Fruit fly (Drosophila melanogaster): ENCODE measurements around the gene CG32772.

CG32772 gene

DNA sequence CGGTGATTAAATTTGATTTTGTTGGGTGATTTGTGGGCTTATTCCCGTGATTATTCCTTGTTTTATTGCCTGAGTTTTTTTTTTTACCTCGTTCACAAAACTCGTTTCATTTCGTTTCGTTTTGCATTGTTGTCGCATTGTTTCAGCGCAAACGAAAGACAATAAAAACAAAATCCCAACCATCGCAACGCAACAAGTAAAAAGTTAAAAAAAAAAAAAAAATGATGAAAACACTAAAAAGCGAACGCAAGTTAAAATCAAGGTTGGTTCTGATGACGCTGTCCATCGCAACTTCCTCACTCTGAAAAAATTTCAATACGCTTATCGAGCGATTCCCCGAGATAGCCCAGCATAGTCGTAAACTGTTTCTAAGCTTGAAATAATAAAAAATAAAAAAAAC is 32.6 kb downstream of the CG32772 start:
- no peak for TF ChIP-seq Rel (GFP tag; optimal IDR thresholded peaks at IDR 0.05)
- no peak for TF ChIP-seq Rel (tag; optimal IDR thresholded peaks at IDR 0.05)
- no peak for TF ChIP-seq ey (GFP tag; optimal IDR thresholded peaks at IDR 0.05)
- TF ChIP-seq Sp1 (GFP tag; optimal IDR thresholded peaks at IDR 0.05): no peak
- no peak for TF ChIP-seq Dif (GFP tag; optimal IDR thresholded peaks at IDR 0.05; ENCODE audit: partially characterized antibody)
- TF ChIP-seq woc (GFP tag; optimal IDR thresholded peaks at IDR 0.05): no peak
- TF ChIP-seq OdsH (GFP tag; optimal IDR thresholded peaks at IDR 0.05): no peak
- TF ChIP-seq Abd-B (GFP tag; optimal IDR thresholded peaks at IDR 0.05): no peak
- no peak for TF ChIP-seq Vsx2 (GFP tag; optimal IDR thresholded peaks at IDR 0.05; ENCODE audit: partially characterized antibody)
- no peak for TF ChIP-seq foxo (GFP tag; optimal IDR thresholded peaks at IDR 0.05)
- TF ChIP-seq pan (optimal IDR thresholded peaks at IDR 0.05): no peak
- TF ChIP-seq dmrt93B (GFP tag; optimal IDR thresholded peaks at IDR 0.05): no peak
- no peak for TF ChIP-seq psq (GFP tag; optimal IDR thresholded peaks at IDR 0.05)
- TF ChIP-seq fru (GFP tag; optimal IDR thresholded peaks at IDR 0.05): no peak
- no peak for TF ChIP-seq rgr (GFP tag; optimal IDR thresholded peaks at IDR 0.05)
- no peak for TF ChIP-seq HLH106 (tag; optimal IDR thresholded peaks at IDR 0.05)
- TF ChIP-seq jim (GFP tag; optimal IDR thresholded peaks at IDR 0.05): no peak
- TF ChIP-seq Myc (optimal IDR thresholded peaks at IDR 0.05): no peak

DNA sequence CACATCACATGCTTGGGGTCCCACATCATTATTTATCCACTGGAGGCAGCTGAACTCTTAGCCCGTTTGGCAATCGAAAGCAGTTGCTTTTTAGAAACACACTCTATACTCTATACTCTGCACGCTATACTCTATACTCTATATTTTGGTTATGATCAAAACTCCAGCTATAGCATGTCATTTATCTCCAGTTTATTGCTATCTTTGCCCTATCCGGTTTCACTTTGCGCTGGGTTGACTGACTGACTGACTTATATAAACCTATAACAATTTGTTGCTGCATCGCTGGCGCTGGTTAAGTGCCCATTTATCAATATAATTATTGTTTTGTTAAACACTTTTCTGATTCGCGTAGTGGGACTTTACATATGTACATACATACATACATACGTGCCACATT is 34.6 kb downstream of the CG32772 start:
- TF ChIP-seq rgr (GFP tag; optimal IDR thresholded peaks at IDR 0.05) (no peak), br (GFP tag; optimal IDR thresholded peaks at IDR 0.05) (no peak), dsf (GFP tag; optimal IDR thresholded peaks at IDR 0.05; ENCODE audit: borderline replicate concordance) (no peak), GATAd (GFP tag; optimal IDR thresholded peaks at IDR 0.05) (no peak), Hr83 (GFP tag; optimal IDR thresholded peaks at IDR 0.05; ENCODE audit: poor library complexity, severe bottlenecking) (no peak), CG32264 (GFP tag; optimal IDR thresholded peaks at IDR 0.05) (no peak), jim (GFP tag; optimal IDR thresholded peaks at IDR 0.05) (no peak), HLH106 (tag; optimal IDR thresholded peaks at IDR 0.05) (no peak), Dif (GFP tag; optimal IDR thresholded peaks at IDR 0.05; ENCODE audit: partially characterized antibody) (no peak), psq (GFP tag; optimal IDR thresholded peaks at IDR 0.05) (no peak), pan (optimal IDR thresholded peaks at IDR 0.05) (no peak), ey (GFP tag; optimal IDR thresholded peaks at IDR 0.05) (no peak), Vsx2 (GFP tag; optimal IDR thresholded peaks at IDR 0.05; ENCODE audit: partially characterized antibody) (no peak), usp (GFP tag; optimal IDR thresholded peaks at IDR 0.05) (no peak), Sp1 (GFP tag; optimal IDR thresholded peaks at IDR 0.05) (no peak)

DNA sequence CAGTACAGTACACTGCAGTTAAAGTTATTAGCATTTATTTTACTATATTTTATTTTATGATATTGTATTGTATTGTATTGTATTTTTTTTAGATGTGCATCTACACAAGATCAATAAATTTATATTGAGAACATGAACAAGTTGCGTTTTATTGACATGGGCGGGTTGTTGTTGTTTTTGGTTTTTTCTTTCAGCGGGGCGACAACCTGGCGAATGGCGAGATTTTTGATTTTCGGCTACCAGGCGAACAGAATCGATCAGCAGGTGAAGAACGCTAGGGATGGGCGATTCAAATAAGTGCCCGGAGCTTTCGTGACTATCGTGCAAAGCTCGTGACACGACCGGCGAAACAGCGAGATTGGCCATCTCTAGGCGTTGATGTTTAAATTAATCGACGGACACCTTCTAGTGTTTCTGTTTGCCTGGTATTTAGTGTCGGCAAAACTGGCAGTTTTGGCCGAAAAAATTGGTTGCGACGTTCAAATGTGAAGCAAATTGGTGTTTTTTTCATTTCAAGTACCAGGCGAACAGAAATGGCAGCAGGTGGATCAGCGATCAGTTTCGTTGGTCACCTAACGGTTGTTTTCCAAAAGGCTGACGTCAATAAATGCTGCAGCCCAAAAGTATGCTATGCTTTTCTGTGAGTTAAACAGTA is 47.0 kb downstream of the CG32772 start:
- TF ChIP-seq h (GFP tag; optimal IDR thresholded peaks at IDR 0.05) (peak; percentile 10), fru (GFP tag; optimal IDR thresholded peaks at IDR 0.05) (no peak), psq (GFP tag; optimal IDR thresholded peaks at IDR 0.05) (no peak), dsf (GFP tag; optimal IDR thresholded peaks at IDR 0.05; ENCODE audit: borderline replicate concordance) (no peak), Abd-B (GFP tag; optimal IDR thresholded peaks at IDR 0.05) (no peak), Myc (optimal IDR thresholded peaks at IDR 0.05) (peak; percentile 61), Dfd (GFP tag; optimal IDR thresholded peaks at IDR 0.05) (no peak), rgr (GFP tag; optimal IDR thresholded peaks at IDR 0.05) (peak; percentile 21), sv (GFP tag; optimal IDR thresholded peaks at IDR 0.05) (no peak), jim (GFP tag; optimal IDR thresholded peaks at IDR 0.05) (no peak), foxo (GFP tag; optimal IDR thresholded peaks at IDR 0.05) (peak in 1 of 2 experiments; percentile 5), Hnf4 (GFP tag; optimal IDR thresholded peaks at IDR 0.05) (no peak), CG32264 (GFP tag; optimal IDR thresholded peaks at IDR 0.05) (no peak), br (GFP tag; optimal IDR thresholded peaks at IDR 0.05) (no peak), brk (GFP tag; optimal IDR thresholded peaks at IDR 0.05) (no peak), pan (optimal IDR thresholded peaks at IDR 0.05) (no peak), Dif (GFP tag; optimal IDR thresholded peaks at IDR 0.05; ENCODE audit: partially characterized antibody) (peak; percentile 12), CrebA (GFP tag; optimal IDR thresholded peaks at IDR 0.05; ENCODE audit: borderline replicate concordance) (no peak), woc (GFP tag; optimal IDR thresholded peaks at IDR 0.05) (no peak), Hr78 (GFP tag; optimal IDR thresholded peaks at IDR 0.05) (no peak), OdsH (GFP tag; optimal IDR thresholded peaks at IDR 0.05) (no peak), ey (GFP tag; optimal IDR thresholded peaks at IDR 0.05) (no peak), Mio (GFP tag; optimal IDR thresholded peaks at IDR 0.05) (no peak), Vsx2 (GFP tag; optimal IDR thresholded peaks at IDR 0.05; ENCODE audit: partially characterized antibody) (no peak), Hr83 (GFP tag; optimal IDR thresholded peaks at IDR 0.05; ENCODE audit: poor library complexity, severe bottlenecking) (peak; percentile 7)

DNA sequence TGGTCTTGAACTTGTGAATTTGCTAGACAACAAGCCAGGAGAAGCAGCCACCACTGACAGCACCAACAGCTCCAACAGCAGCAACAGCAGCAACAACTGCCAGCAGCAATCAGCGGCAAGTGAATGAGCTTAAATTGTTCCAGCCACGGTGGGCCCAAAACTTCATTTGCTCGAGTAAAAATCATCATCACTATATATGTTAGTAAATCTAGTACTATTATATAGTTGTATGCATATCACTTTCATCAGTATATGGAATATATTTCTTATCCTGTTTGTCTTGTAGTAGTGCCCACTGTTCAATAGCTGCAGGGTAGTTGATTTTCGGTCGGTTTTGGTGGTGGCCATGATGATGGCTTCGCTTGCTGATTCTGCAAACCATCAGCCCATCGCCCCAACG is 50.0 kb downstream of the CG32772 start:
- TF ChIP-seq N (GFP tag; optimal IDR thresholded peaks at IDR 0.05) (no peak), dmrt93B (GFP tag; optimal IDR thresholded peaks at IDR 0.05) (no peak), Myc (optimal IDR thresholded peaks at IDR 0.05) (no peak), Hnf4 (GFP tag; optimal IDR thresholded peaks at IDR 0.05) (no peak), lola (GFP tag; optimal IDR thresholded peaks at IDR 0.05) (no peak), woc (GFP tag; optimal IDR thresholded peaks at IDR 0.05) (no peak), Hr78 (GFP tag; optimal IDR thresholded peaks at IDR 0.05) (no peak), Mio (GFP tag; optimal IDR thresholded peaks at IDR 0.05) (no peak), usp (GFP tag; optimal IDR thresholded peaks at IDR 0.05) (no peak), ey (GFP tag; optimal IDR thresholded peaks at IDR 0.05) (no peak), jim (GFP tag; optimal IDR thresholded peaks at IDR 0.05) (no peak), GATAd (GFP tag; optimal IDR thresholded peaks at IDR 0.05) (no peak), Abd-B (GFP tag; optimal IDR thresholded peaks at IDR 0.05) (no peak), Sp1 (GFP tag; optimal IDR thresholded peaks at IDR 0.05) (no peak), CG9705 (GFP tag; optimal IDR thresholded peaks at IDR 0.05) (no peak), tai (GFP tag; optimal IDR thresholded peaks at IDR 0.05) (no peak)

All from whole organism, wandering third instar larva.